Worm (Caenorhabditis elegans) whole organism, L1 larva: ENCODE data around the gene str-31.
A peak's percentile ranks its signal among the peaks of the same experiment; 100 is the strongest.

ENCODE experiments used
- aha-1 ChIP-seq: fragments of 150-350 bp; optimal IDR thresholded peaks from 2 replicates; lab custom pipeline; 2014; ENCODE audit warnings: missing biosample characterization, missing genetic modification characterization
- ceh-88 ChIP-seq: fragments of 200-800 bp; sonication (Bioruptor generic); IDR thresholded peaks from 2 replicates; pipeline ENCODE4 v1.3.6; 2022; ENCODE audit warnings: missing genetic modification characterization, missing compliant biosample characterization
- ceh-90 ChIP-seq: sonication (generic microtip); optimal IDR thresholded peaks from 2 replicates; lab custom pipeline; 2016; ENCODE audit warnings: missing genetic modification characterization, missing compliant biosample characterization
- dpl-1 ChIP-seq, 3 experiments: fragments of 150-350 bp in 2 of 3; sonication (generic microtip) in 1 of 3; optimal IDR thresholded peaks; 2 replicates each; lab custom pipeline; 2014 to 2017; ENCODE audit warnings: missing biosample characterization in 3 of 3, missing genetic modification characterization in 3 of 3, missing genetic modification reagents in 3 of 3
- hlh-17 ChIP-seq: fragments of 200-800 bp; sonication (Bioruptor generic); optimal IDR thresholded peaks from 2 replicates; lab custom pipeline; 2018; ENCODE audit warnings: missing genetic modification characterization, mild to moderate bottlenecking, missing compliant biosample characterization, moderate library complexity, borderline replicate concordance
- mep-1 ChIP-seq: fragments of 150-350 bp; optimal IDR thresholded peaks from 2 replicates; lab custom pipeline; 2014; ENCODE audit warnings: missing biosample characterization, missing genetic modification characterization
- nhr-12 ChIP-seq: sonication (generic microtip); optimal IDR thresholded peaks from 2 replicates; lab custom pipeline; 2017; ENCODE audit warnings: missing biosample characterization, missing genetic modification characterization
- nhr-28 ChIP-seq: fragments of 150-350 bp; optimal IDR thresholded peaks from 2 replicates; lab custom pipeline; 2014; ENCODE audit warnings: missing biosample characterization, missing genetic modification characterization
- nhr-77 ChIP-seq: fragments of 150-350 bp; optimal IDR thresholded peaks from 2 replicates; lab custom pipeline; 2014; ENCODE audit warnings: missing biosample characterization, missing genetic modification characterization
- skn-1 ChIP-seq: fragments of 150-350 bp; optimal IDR thresholded peaks from 2 replicates; lab custom pipeline; 2014; ENCODE audit warnings: missing biosample characterization, missing genetic modification characterization
- snpc-4 ChIP-seq: fragments of 150-350 bp; optimal IDR thresholded peaks from 2 replicates; lab custom pipeline; 2014; ENCODE audit warnings: missing biosample characterization, missing genetic modification characterization
- unc-130 ChIP-seq: fragments of 150-350 bp; optimal IDR thresholded peaks from 2 replicates; lab custom pipeline; 2017; ENCODE audit warnings: missing biosample characterization, missing genetic modification characterization, inconsistent platforms
- zag-1 ChIP-seq: fragments of 150-350 bp; optimal IDR thresholded peaks from 2 replicates; lab custom pipeline; 2014; ENCODE audit warnings: missing biosample characterization, missing genetic modification characterization
- ztf-11 ChIP-seq, 2 experiments: sonication (generic microtip); optimal IDR thresholded peaks; 2 replicates each; lab custom pipeline; 2016 to 2017; ENCODE audit warnings: missing genetic modification characterization in 2 of 2, missing biosample characterization in 1 of 2, missing compliant biosample characterization in 1 of 2

DNA sequence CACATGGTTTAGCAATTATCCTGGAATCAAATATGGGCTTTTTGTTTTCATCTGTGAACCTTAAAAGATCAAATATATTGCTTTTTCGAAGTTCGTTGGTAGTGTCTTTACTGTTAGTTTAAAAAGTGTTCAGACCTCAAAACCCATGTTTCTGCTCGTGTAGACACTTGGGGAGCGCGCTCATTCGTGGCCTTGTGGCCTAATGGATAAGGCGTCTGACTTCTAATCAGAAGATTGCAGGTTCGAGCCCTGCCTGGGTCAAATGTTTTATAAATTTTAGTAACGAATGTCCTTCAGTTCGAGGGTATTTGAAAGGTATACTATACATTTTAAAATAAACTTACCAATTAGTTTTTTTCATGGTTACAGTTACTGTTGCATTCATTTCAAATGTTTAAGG, 2.3 kb downstream of the str-31 start:
- TF ChIP-seq ztf-11 (tag; optimal IDR thresholded peaks at IDR 0.05; lab: Kevin White, UChicago): no peak
- TF ChIP-seq mep-1 (tag; lab: Kevin White, UChicago): no peak
- TF ChIP-seq ceh-90 (tag; lab: Kevin White, UChicago): no peak
- TF ChIP-seq snpc-4: no peak
- no peak for TF ChIP-seq skn-1 (tag; lab: Kevin White, UChicago)
- no peak for TF ChIP-seq ceh-88 (GFP tag; lab: Robert Waterston, UW)
- TF ChIP-seq unc-130 (tag; lab: Kevin White, UChicago): no peak
- TF ChIP-seq aha-1: no peak
- TF ChIP-seq dpl-1 (GFP tag; optimal IDR thresholded peaks at IDR 0.05; lab: Kevin White, UChicago): peak in 1 of 3 experiments; percentile 2
- TF ChIP-seq hlh-17 (GFP tag; lab: Kevin White, UChicago): no peak
- TF ChIP-seq nhr-28: no peak
- TF ChIP-seq zag-1: no peak
- no peak for TF ChIP-seq nhr-77 (tag; lab: Kevin White, UChicago)
- TF ChIP-seq nhr-12 (tag; lab: Kevin White, UChicago): no peak
